Worm (Caenorhabditis elegans): ENCODE data around the gene T22D1.3.

DNA sequence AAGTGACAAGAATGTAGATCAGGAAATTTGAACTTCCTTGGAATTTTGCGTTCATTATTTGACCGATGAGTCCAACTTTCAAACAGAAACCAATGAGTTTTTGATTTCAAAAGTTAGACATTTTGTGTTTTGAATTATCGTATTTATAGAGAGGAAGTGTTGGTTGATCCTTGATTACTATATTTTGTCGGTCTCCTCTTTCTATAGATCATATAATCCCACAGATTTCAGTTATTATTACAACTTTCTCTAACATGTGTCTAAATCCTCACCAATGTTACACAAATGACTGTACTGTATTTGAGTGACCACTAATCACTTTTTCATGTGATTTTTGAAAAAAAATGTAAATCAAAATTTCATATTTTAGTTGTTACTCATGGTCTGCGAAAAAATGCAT, 51.2 kb downstream of the T22D1.3 start, which contains the start of gene B0478.3:
- no peak for TF ChIP-seq flt-1 (GFP tag; IDR thresholded peaks at IDR 0.05)
- TF ChIP-seq ztf-23 (GFP tag; IDR thresholded peaks at IDR 0.05): no peak
- TF ChIP-seq T22C8.4 (GFP tag; IDR thresholded peaks at IDR 0.05): no peak
- no peak for TF ChIP-seq med-1 (GFP tag; optimal IDR thresholded peaks at IDR 0.05; ENCODE audit: insufficient read depth)
- no peak for TF ChIP-seq ref-1 (GFP tag; conservative IDR thresholded peaks at IDR 0.05)
